Worm (Caenorhabditis elegans): ENCODE measurements around the gene par-1.

- no peak for TF ChIP-seq med-1 (GFP tag; optimal IDR thresholded peaks at IDR 0.05; ENCODE audit: insufficient read depth)
- TF ChIP-seq tab-1 (GFP tag; IDR thresholded peaks at IDR 0.05) = no peak
- TF ChIP-seq ztf-23 (GFP tag; IDR thresholded peaks at IDR 0.05) = no peak
Observed at ce11 chrV:14140733-14141132, 4.4 kb downstream of the par-1 start.

Measured in whole organism, midembryonic.